Worm (Caenorhabditis elegans) whole organism, L1 larva: ENCODE measurements around the gene F56C9.10.

ENCODE experiments used
- lin-13 ChIP-seq: fragments of 150-350 bp; optimal IDR thresholded peaks from 2 replicates; lab custom pipeline; 2014; ENCODE audit warnings: missing biosample characterization, missing genetic modification reagents, missing genetic modification characterization
- zag-1 ChIP-seq: fragments of 150-350 bp; optimal IDR thresholded peaks from 2 replicates; lab custom pipeline; 2014; ENCODE audit warnings: missing biosample characterization, missing genetic modification characterization

DNA sequence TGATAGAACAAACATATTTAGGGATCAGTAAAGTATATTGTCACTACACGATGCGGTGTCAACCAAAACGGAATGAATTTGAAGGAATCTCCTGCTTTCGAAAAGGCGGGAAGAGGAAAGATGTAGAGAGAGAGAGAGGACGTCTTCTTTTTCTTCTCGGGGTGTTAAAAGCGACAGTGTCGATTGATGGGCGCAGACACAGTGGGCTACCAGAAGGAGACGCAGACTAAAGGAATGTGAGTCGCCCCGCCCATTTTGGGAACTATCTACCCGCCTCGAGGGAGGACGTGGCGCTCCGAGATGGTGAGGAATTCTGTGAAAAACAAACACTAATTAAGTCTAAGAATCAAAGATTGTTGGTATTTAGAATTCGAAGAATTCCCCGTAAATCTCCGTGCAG lies 35.6 kb downstream of the F56C9.10 start, which contains the start of the genes B0361.14 and B0361.9:
- TF ChIP-seq lin-13 (GFP tag; lab: Kevin White, UChicago) (no peak), zag-1 (tag; lab: Kevin White, UChicago) (no peak)
